Worm (Caenorhabditis elegans): ENCODE data around the gene T24F1.4.

The T24F1.4 gene

ce11 chrII:11312223-11312622 is 1.8 kb downstream of the T24F1.4 start, which contains the start of gene T24F1.7:
Gene T24F1.7 (plus strand): TSS chrII:11312523.
- no peak for TF ChIP-seq cog-1 (tag; optimal IDR thresholded peaks at IDR 0.05)
- 0 out of 2 replicates have a peak, but pooled peaks have one; percentile 13 for TF ChIP-seq tab-1 (GFP tag; IDR thresholded peaks at IDR 0.05)
- TF ChIP-seq flt-1 (GFP tag; IDR thresholded peaks at IDR 0.05): no peak

DNA sequence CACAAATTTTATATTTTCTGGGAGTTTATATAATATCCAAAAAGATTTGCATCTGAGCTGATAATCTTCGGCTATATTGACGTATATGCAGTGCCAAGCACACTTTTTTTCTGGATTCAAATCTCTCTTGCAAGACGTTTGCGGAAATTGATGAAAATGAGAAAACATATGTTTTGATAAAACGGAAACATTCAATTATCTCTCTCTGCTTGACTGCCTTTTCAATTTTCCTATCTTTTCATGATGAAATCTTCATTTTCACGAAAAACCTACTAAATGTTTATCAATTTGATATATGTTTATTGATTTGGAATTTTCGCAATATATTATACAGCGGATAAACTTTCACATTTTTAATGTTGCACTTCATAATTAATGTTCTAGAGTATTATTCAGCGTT is 6.1 kb downstream of the T24F1.4 start:
- TF ChIP-seq T22C8.4 (GFP tag; IDR thresholded peaks at IDR 0.05) (no peak), ztf-23 (GFP tag; IDR thresholded peaks at IDR 0.05) (no peak), klf-2 (GFP tag; conservative IDR thresholded peaks at IDR 0.05) (no peak), flt-1 (GFP tag; IDR thresholded peaks at IDR 0.05) (no peak), cog-1 (tag; optimal IDR thresholded peaks at IDR 0.05) (no peak), med-1 (GFP tag; optimal IDR thresholded peaks at IDR 0.05; ENCODE audit: insufficient read depth) (no peak), ztf-29 (GFP tag; IDR thresholded peaks at IDR 0.05) (no peak), tab-1 (GFP tag; IDR thresholded peaks at IDR 0.05) (no peak), ref-1 (GFP tag; conservative IDR thresholded peaks at IDR 0.05) (no peak)

ce11 chrII:11307332-11307731 is 6.7 kb downstream of the T24F1.4 start:
- no peak for TF ChIP-seq med-1 (GFP tag; optimal IDR thresholded peaks at IDR 0.05; ENCODE audit: insufficient read depth)

ce11 chrII:11305627-11306449 is 8.2 kb downstream of the T24F1.4 start, which contains the start of gene rsf-1:
Gene rsf-1 (plus strand): TSS chrII:11306399.
- TF ChIP-seq ztf-29 (GFP tag; IDR thresholded peaks at IDR 0.05): no peak
- TF ChIP-seq ztf-23 (GFP tag; IDR thresholded peaks at IDR 0.05): no peak
- no peak for TF ChIP-seq flt-1 (GFP tag; IDR thresholded peaks at IDR 0.05)
- no peak for TF ChIP-seq ref-1 (GFP tag; conservative IDR thresholded peaks at IDR 0.05)
- TF ChIP-seq klf-2 (GFP tag; conservative IDR thresholded peaks at IDR 0.05): no peak
- no peak for TF ChIP-seq tab-1 (GFP tag; IDR thresholded peaks at IDR 0.05)
- peak; percentile 44 for TF ChIP-seq cog-1 (tag; optimal IDR thresholded peaks at IDR 0.05)

DNA sequence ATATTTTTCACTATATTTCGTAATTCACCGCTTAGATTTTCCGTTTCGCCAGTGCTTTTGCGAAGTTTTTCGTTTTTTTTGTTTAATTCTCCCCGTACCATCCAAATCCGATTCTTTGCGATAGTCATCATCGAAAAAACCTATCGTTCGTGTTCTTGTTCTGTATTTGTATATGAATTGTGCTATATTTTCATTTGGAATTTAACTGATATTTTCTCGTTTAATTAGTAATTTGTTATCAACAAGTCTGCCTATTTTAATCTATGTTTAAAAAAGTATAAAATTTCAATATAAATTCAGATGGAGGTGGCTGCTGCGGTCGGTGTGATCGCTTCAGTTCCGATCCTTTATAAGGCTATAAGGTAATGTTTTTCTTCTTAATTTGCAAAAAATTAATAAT is 11.5 kb downstream of the T24F1.4 start, which contains the start of gene samp-1:
Gene samp-1, plus strand, starts transcription at position 301 of the 400 bp plus-strand sequence.
- TF ChIP-seq T22C8.4 (GFP tag; IDR thresholded peaks at IDR 0.05) (no peak), tab-1 (GFP tag; IDR thresholded peaks at IDR 0.05) (no peak), med-1 (GFP tag; optimal IDR thresholded peaks at IDR 0.05; ENCODE audit: insufficient read depth) (no peak), cog-1 (tag; optimal IDR thresholded peaks at IDR 0.05) (no peak), klf-2 (GFP tag; conservative IDR thresholded peaks at IDR 0.05) (no peak), ztf-23 (GFP tag; IDR thresholded peaks at IDR 0.05) (no peak), flt-1 (GFP tag; IDR thresholded peaks at IDR 0.05) (no peak), ref-1 (GFP tag; conservative IDR thresholded peaks at IDR 0.05) (no peak), ztf-29 (GFP tag; IDR thresholded peaks at IDR 0.05) (no peak)

ce11 chrII:11301059-11301458 is 13.0 kb downstream of the T24F1.4 start, which contains the start of gene raga-1:
Gene raga-1 (plus strand): TSS chrII:11301359.
- TF ChIP-seq T22C8.4 (GFP tag; IDR thresholded peaks at IDR 0.05) (no peak), ztf-23 (GFP tag; IDR thresholded peaks at IDR 0.05) (no peak), klf-2 (GFP tag; conservative IDR thresholded peaks at IDR 0.05) (no peak), flt-1 (GFP tag; IDR thresholded peaks at IDR 0.05) (no peak), ref-1 (GFP tag; conservative IDR thresholded peaks at IDR 0.05) (no peak), med-1 (GFP tag; optimal IDR thresholded peaks at IDR 0.05; ENCODE audit: insufficient read depth) (no peak), tab-1 (GFP tag; IDR thresholded peaks at IDR 0.05) (no peak), cog-1 (tag; optimal IDR thresholded peaks at IDR 0.05) (no peak), ztf-29 (GFP tag; IDR thresholded peaks at IDR 0.05) (no peak)

DNA sequence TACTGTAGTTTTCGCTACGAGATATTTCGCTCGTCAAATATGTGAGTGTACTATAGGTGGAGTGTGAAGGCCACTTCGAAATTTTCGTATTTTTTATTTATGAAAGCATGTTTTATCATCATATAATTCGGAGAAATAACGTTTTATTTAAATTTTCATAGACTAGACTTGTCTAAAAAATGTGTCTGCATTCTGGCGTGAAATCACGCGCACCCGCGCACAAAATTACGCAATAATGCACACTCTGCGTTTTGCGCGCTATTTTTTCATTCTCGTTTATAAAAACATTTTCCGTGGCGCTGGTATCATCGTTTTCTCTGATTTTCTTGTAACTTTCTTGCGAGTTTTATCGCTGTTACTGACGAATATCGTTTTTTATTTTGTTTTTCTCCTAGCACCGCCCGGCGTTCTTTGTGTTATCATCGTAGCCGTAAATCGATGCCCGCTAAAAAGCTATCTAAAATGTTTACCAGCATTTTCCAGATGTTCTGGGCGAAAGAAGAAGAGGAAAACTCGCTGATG is 16.8 kb downstream of the T24F1.4 start, which contains the start of gene saps-1:
Gene saps-1, plus strand, starts transcription at position 472 of the 522 bp plus-strand sequence.
- TF ChIP-seq klf-2 (GFP tag; conservative IDR thresholded peaks at IDR 0.05): no peak
- TF ChIP-seq flt-1 (GFP tag; IDR thresholded peaks at IDR 0.05): no peak
- no peak for TF ChIP-seq ztf-23 (GFP tag; IDR thresholded peaks at IDR 0.05)
- no peak for TF ChIP-seq med-1 (GFP tag; optimal IDR thresholded peaks at IDR 0.05; ENCODE audit: insufficient read depth)
- TF ChIP-seq ztf-29 (GFP tag; IDR thresholded peaks at IDR 0.05): no peak
- TF ChIP-seq ref-1 (GFP tag; conservative IDR thresholded peaks at IDR 0.05): no peak
- no peak for TF ChIP-seq T22C8.4 (GFP tag; IDR thresholded peaks at IDR 0.05)
- TF ChIP-seq tab-1 (GFP tag; IDR thresholded peaks at IDR 0.05): no peak
- no peak for TF ChIP-seq cog-1 (tag; optimal IDR thresholded peaks at IDR 0.05)

- TF ChIP-seq cog-1 (tag; optimal IDR thresholded peaks at IDR 0.05): no peak
- no peak for TF ChIP-seq ref-1 (GFP tag; conservative IDR thresholded peaks at IDR 0.05)
- no peak for TF ChIP-seq med-1 (GFP tag; optimal IDR thresholded peaks at IDR 0.05; ENCODE audit: insufficient read depth)
- no peak for TF ChIP-seq flt-1 (GFP tag; IDR thresholded peaks at IDR 0.05)
- TF ChIP-seq ztf-23 (GFP tag; IDR thresholded peaks at IDR 0.05): no peak
- TF ChIP-seq tab-1 (GFP tag; IDR thresholded peaks at IDR 0.05): no peak
- no peak for TF ChIP-seq klf-2 (GFP tag; conservative IDR thresholded peaks at IDR 0.05)
- no peak for TF ChIP-seq ztf-29 (GFP tag; IDR thresholded peaks at IDR 0.05)
- TF ChIP-seq T22C8.4 (GFP tag; IDR thresholded peaks at IDR 0.05): no peak
These were observed 20.6 kb downstream of the T24F1.4 start, which contains the start of gene C47G2.4 for ce11 chrII:11293433-11293832. Gene C47G2.4 (minus strand): TSS chrII:11293606.

ce11 chrII:11290109-11290784 is 23.8 kb downstream of the T24F1.4 start, which contains the start of gene C47G2.3:
Gene C47G2.3 (minus strand): TSS chrII:11290159.
- TF ChIP-seq ztf-23 (GFP tag; IDR thresholded peaks at IDR 0.05) (no peak), med-1 (GFP tag; optimal IDR thresholded peaks at IDR 0.05; ENCODE audit: insufficient read depth) (no peak), tab-1 (GFP tag; IDR thresholded peaks at IDR 0.05) (no peak), ztf-29 (GFP tag; IDR thresholded peaks at IDR 0.05) (no peak), ref-1 (GFP tag; conservative IDR thresholded peaks at IDR 0.05) (no peak), T22C8.4 (GFP tag; IDR thresholded peaks at IDR 0.05) (no peak), cog-1 (tag; optimal IDR thresholded peaks at IDR 0.05) (no peak)
